Fruit fly (Drosophila melanogaster): ENCODE results near the gene CG13288.

DNA sequence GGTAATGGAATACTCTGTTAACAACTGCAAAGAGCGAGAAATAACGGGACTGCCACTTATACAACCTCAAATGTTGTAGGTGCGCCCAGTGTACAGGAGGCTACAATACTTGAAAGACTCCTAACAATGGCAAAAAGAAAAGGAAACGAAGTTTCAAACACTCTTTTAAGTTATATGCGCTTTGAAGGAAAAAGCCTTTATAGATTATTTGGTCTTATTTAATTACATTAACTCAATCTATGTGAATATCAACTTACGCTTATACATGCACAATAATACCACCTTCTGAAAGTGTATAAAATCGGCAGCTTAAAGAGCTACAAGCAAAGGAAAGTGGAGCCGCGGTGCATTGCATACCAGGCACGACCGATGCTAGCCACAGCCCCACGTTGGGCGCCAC is 33.2 kb downstream of the CG13288 start:
- TF ChIP-seq Dll (optimal IDR thresholded peaks at IDR 0.05) = no peak
- TF ChIP-seq CG8478 (optimal IDR thresholded peaks at IDR 0.05) = no peak
- no peak for TF ChIP-seq pan (optimal IDR thresholded peaks at IDR 0.05)
